Fruit fly (Drosophila melanogaster) whole organism, adult: ENCODE measurements around the gene CG13010.

Experiments
- CG11617 ChIP-seq: fragments of 200-800 bp; sonication (Bioruptor generic); optimal IDR thresholded peaks from 2 replicates; lab custom pipeline; 2017; ENCODE audit warnings: mild to moderate bottlenecking, missing biosample characterization, missing genetic modification reagents, missing genetic modification characterization
- CG33017 ChIP-seq: fragments of 200-800 bp; sonication (Bioruptor generic); optimal IDR thresholded peaks from 2 replicates; lab custom pipeline; 2018; ENCODE audit warnings: missing biosample characterization, mild to moderate bottlenecking, missing genetic modification characterization, moderate library complexity
- CG5204 ChIP-seq: fragments of 200-800 bp; sonication (Bioruptor generic); optimal IDR thresholded peaks from 2 replicates; lab custom pipeline; 2016; ENCODE audit warnings: missing biosample characterization, missing genetic modification characterization
- Clk ChIP-seq: fragments of 200-800 bp; sonication (Bioruptor generic); optimal IDR thresholded peaks from 2 replicates; lab custom pipeline; 2017; ENCODE audit warnings: missing biosample characterization, missing genetic modification characterization
- cic ChIP-seq: fragments of 200-800 bp; sonication (Bioruptor generic); optimal IDR thresholded peaks from 2 replicates; lab custom pipeline; 2017; ENCODE audit warnings: missing biosample characterization, mild to moderate bottlenecking, missing genetic modification characterization, moderate library complexity
- tj ChIP-seq: fragments of 200-800 bp; sonication (Bioruptor generic); optimal IDR thresholded peaks from 3 replicates; lab custom pipeline; 2017; ENCODE audit warnings: missing biosample characterization, mild to moderate bottlenecking, missing genetic modification characterization, moderate library complexity
- toe ChIP-seq: fragments of 200-800 bp; sonication (Bioruptor generic); optimal IDR thresholded peaks from 2 replicates; lab custom pipeline; 2016; ENCODE audit warnings: missing biosample characterization, missing genetic modification characterization

DNA sequence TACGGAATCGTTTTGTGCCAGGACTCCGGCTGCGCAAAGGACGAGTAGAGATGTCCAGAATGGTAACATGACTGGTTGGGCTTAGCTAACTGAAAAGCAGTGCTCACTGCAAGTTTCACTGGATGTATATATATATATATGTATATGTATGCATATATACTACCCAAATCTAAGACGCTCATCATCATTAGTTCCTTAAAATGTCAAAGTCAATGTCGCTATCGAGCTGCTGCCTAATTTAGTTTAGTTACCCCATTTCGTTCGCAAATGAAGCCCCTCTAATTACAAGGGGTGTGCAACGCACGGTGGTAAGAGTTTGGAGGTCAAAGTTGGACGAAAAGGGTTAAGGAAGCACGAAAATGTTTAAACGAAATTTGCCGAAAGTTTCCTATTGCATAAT lies 21.3 kb upstream of the CG13010 start, which contains the start of gene CG9676:
- TF ChIP-seq tj (GFP tag; lab: Kevin White, UChicago): no peak
- TF ChIP-seq CG11617 (GFP tag; lab: Kevin White, UChicago): no peak
- no peak for TF ChIP-seq Clk (GFP tag; lab: Kevin White, UChicago)
- no peak for TF ChIP-seq toe
- TF ChIP-seq CG33017: no peak
- TF ChIP-seq CG5204 (GFP tag; lab: Kevin White, UChicago): no peak
- no peak for TF ChIP-seq cic
